Worm (Caenorhabditis elegans): ENCODE results near the gene dop-1.

Gene dop-1

DNA sequence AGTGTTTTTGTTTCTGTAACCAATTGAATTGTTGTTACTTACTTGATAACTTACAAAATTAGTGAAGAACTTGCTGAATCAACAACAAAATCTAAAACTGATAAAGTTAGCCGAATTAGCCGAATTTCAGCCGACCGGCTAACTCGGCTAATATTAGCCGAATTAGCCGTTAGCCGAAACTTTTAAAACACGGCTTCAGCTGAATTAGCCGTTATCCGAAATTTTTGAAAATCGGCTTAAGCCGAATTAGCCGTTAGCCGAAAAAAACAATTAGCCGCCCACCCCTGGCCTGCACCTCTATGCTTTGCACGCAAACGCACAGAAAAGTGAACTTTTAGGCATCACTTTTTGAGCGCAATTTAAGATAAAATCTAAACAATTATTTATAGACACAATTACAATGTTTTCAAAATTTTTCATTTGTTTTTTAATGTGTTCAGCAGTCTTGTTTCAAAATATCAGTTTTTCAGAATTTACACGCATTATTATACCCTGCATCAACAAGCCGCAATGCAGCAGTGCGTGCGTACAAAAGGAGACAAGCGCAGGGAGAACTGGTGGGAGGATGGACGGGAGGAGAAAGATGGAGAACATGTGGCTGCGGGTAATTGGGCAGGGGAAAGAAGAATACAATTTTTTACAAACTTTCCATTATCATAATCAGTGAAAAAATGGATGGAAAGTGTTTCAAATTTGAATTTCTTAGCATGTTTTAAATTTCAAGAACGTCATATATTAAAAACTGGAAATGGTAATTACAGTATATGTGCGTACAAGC, 23.4 kb downstream of the dop-1 start (continued):
- TF ChIP-seq pqm-1 (tag; optimal IDR thresholded peaks at IDR 0.05) (peak; percentile 16), nhr-6 (tag; optimal IDR thresholded peaks at IDR 0.05) (peak; percentile 84), snpc-1.2 (GFP tag; IDR thresholded peaks at IDR 0.05) (no peak), vab-7 (GFP tag; IDR thresholded peaks at IDR 0.05) (no peak), mxl-2 (GFP tag; conservative IDR thresholded peaks at IDR 0.05) (no peak), T20F7.1 (GFP tag; optimal IDR thresholded peaks at IDR 0.05) (peak; percentile 74), set-16 (GFP tag; IDR thresholded peaks at IDR 0.05) (no peak), egl-43 (GFP tag; IDR thresholded peaks at IDR 0.05) (no peak), ztf-11 (tag; optimal IDR thresholded peaks at IDR 0.05) (no peak), ctbp-1 (GFP tag; IDR thresholded peaks at IDR 0.05) (0 out of 2 replicates have a peak, but pooled peaks have one; percentile 32), mdl-1 (tag; optimal IDR thresholded peaks at IDR 0.05) (peak; percentile 0 to 50), nhr-10 (tag; optimal IDR thresholded peaks at IDR 0.05) (peak; percentile 36), hmg-1.1 (GFP tag; IDR thresholded peaks at IDR 0.05) (peak; percentile 96), ceh-82 (tag; optimal IDR thresholded peaks at IDR 0.05) (no peak), Y105C5A.15 (GFP tag; IDR thresholded peaks at IDR 0.05) (no peak), ama-1 (optimal IDR thresholded peaks at IDR 0.05) (no peak), Y75B8A.6 (GFP tag; IDR thresholded peaks at IDR 0.05) (no peak), T26A8.4 (GFP tag; IDR thresholded peaks at IDR 0.05) (no peak), nhr-111 (GFP tag; optimal IDR thresholded peaks at IDR 0.05) (no peak), nhr-42 (GFP tag; IDR thresholded peaks at IDR 0.05) (peak; percentile 86), dmd-9 (GFP tag; IDR thresholded peaks at IDR 0.05) (0 out of 2 replicates have a peak, but pooled peaks have one; percentile 36), daf-19 (GFP tag; conservative IDR thresholded peaks at IDR 0.05) (no peak), tra-1 (GFP tag; IDR thresholded peaks at IDR 0.05) (no peak), lin-13 (GFP tag; optimal IDR thresholded peaks at IDR 0.05) (peak; percentile 75)

DNA sequence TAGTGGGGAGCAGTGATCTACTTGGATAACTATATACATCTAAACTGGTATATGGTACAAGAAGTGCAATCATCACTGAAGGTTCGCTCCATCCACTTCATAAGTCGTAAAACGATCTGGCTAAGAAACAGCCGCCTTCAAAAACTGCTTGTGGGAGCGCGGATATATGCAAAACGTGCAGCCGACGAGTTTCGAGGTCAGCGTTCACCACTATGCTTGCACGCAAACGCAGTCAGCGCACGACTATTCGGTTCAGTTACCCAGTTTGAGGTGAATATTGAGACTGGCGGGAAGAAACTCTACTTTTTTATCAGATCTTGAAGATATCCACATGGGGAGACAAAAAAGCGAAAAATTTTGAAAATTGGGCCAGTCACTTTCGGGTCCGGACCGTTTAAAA, 24.1 kb downstream of the dop-1 start:
- TF ChIP-seq Y48G9A.11 (GFP tag; IDR thresholded peaks at IDR 0.05), result 0 out of 2 replicates have a peak, but pooled peaks have one; percentile 21

DNA sequence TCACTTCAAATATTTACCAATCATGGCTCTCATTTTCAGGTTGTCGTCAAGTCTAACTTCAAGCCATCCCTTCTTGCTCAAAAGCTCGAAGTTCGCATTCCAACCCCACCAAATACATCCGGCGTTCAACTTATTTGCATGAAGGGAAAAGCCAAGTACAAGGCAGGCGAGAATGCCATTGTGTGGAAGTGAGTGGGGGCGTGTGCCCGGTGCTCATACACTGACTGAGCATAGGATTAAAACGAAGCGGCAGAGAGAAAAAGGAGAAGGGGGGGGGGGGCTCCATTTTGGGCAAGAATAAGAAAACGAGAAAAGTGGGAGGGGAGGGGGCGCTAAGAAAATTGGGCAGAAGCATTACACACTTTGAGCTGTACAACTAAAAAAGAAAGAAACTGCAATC, 27.0 kb downstream of the dop-1 start:
- TF ChIP-seq hmg-1.1 (GFP tag; IDR thresholded peaks at IDR 0.05) (0 out of 2 replicates have a peak, but pooled peaks have one; percentile 19), fkh-10 (GFP tag; optimal IDR thresholded peaks at IDR 0.05) (no peak), lin-39 (tag; optimal IDR thresholded peaks at IDR 0.05) (no peak), aha-1 (tag) (peak; percentile 81), arid-1 (GFP tag; conservative IDR thresholded peaks at IDR 0.05) (no peak), dpl-1 (GFP tag; optimal IDR thresholded peaks at IDR 0.05) (no peak), F37D6.2 (tag; optimal IDR thresholded peaks at IDR 0.05) (no peak), zag-1 (tag; optimal IDR thresholded peaks at IDR 0.05) (no peak)

DNA sequence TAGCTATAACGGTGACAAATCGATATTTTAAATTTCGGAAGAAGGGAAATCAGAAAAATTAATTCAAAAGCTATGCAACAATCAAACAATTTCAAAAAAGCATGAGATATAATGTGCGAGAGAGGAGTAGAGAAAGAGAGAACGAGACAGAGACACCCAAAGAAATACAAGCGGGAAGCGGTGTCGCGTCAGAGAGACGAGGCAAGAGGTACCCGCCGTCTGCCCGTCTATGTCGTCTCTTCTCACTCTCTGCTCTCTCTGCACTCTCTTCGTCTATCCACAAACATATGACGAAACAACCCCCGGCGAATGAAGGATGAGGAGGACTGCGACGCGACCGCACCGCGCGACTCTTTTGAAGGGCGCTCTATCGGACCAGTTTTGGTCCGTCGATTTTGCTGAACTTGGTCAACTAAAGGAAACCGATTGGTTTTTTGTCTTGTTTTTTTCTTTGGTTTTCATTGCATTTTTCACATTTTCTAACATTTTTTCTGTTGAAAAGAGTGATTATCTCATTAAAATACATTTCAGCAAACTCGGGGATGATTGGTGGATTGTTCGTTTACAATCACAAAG, 29.7 kb downstream of the dop-1 start, which contains the start of gene dpy-23:
Gene dpy-23 (plus strand): TSS at position 526 of the 576 bp plus-strand sequence.
- TF ChIP-seq duxl-1 (tag; optimal IDR thresholded peaks at IDR 0.05; ENCODE audit: poor library complexity) (peak; percentile 58), D1046.2 (GFP tag; IDR thresholded peaks at IDR 0.05) (no peak), ceh-82 (tag; optimal IDR thresholded peaks at IDR 0.05) (no peak), hlh-11 (tag; optimal IDR thresholded peaks at IDR 0.05) (peak; percentile 98), daf-12 (tag; optimal IDR thresholded peaks at IDR 0.05) (no peak), dmd-8 (GFP tag; IDR thresholded peaks at IDR 0.05) (no peak), ctbp-1 (GFP tag; IDR thresholded peaks at IDR 0.05) (peak; percentile 94), nhr-77 (tag; optimal IDR thresholded peaks at IDR 0.05) (peak; percentile 89), unc-39 (tag; optimal IDR thresholded peaks at IDR 0.05) (no peak), ztf-7 (tag; optimal IDR thresholded peaks at IDR 0.05) (peak; percentile 52), ama-1 (optimal IDR thresholded peaks at IDR 0.05) (no peak), nhr-10 (tag; optimal IDR thresholded peaks at IDR 0.05) (peak; percentile 85), mxl-3 (GFP tag; optimal IDR thresholded peaks at IDR 0.05) (peak; percentile 82), nhr-48 (tag; optimal IDR thresholded peaks at IDR 0.05) (peak; percentile 88), ceh-62 (tag; optimal IDR thresholded peaks at IDR 0.05) (no peak), dpl-1 (GFP tag; optimal IDR thresholded peaks at IDR 0.05) (peak; percentile 61), ces-1 (GFP tag; optimal IDR thresholded peaks at IDR 0.05) (no peak), nhr-111 (GFP tag; optimal IDR thresholded peaks at IDR 0.05) (no peak), lin-38 (GFP tag; IDR thresholded peaks at IDR 0.05) (peak; percentile 60), ceh-32 (tag; optimal IDR thresholded peaks at IDR 0.05; ENCODE audit: poor library complexity) (no peak), egl-43 (GFP tag; IDR thresholded peaks at IDR 0.05) (peak; percentile 89)

Data from whole organism, L4 larva.